Fruit fly (Drosophila melanogaster): ENCODE data around the gene ttk.
A peak's percentile ranks its signal among the peaks of the same experiment; 100 is the strongest.

ttk gene

dm6 chr3R:31747429-31748048 lies 33.9 kb downstream of the ttk start, which contains the start of the genes nero and CG1910 (continued):
- TF ChIP-seq maf-S (GFP tag; optimal IDR thresholded peaks at IDR 0.05) (peak; percentile 33), TFAM (GFP tag; optimal IDR thresholded peaks at IDR 0.05) (no peak), Myb (GFP tag; optimal IDR thresholded peaks at IDR 0.05) (peak; percentile 71), CG2678 (tag; optimal IDR thresholded peaks at IDR 0.05) (peak; percentile 11), Max (GFP tag; optimal IDR thresholded peaks at IDR 0.05) (peak; percentile 51), B-H2 (GFP tag; optimal IDR thresholded peaks at IDR 0.05) (peak; percentile 27), HmgZ (tag; optimal IDR thresholded peaks at IDR 0.05) (peak; percentile 77), MESR4 (GFP tag; optimal IDR thresholded peaks at IDR 0.05) (peak; percentile 77), CG33213 (GFP tag; optimal IDR thresholded peaks at IDR 0.05) (peak; percentile 42), CG30403 (GFP tag; optimal IDR thresholded peaks at IDR 0.05) (peak; percentile 9), Trl (optimal IDR thresholded peaks at IDR 0.05) (no peak), Trl (GFP tag; optimal IDR thresholded peaks at IDR 0.05) (peak; percentile 19), CTCF (GFP tag; optimal IDR thresholded peaks at IDR 0.05) (peak; percentile 39), crp (GFP tag; optimal IDR thresholded peaks at IDR 0.05) (peak in 1 of 2 experiments; percentile 13), grau (tag; optimal IDR thresholded peaks at IDR 0.05) (peak; percentile 34), zen (tag; optimal IDR thresholded peaks at IDR 0.05) (peak; percentile 37), sens (GFP tag) (peak; percentile 65), al (GFP tag; IDR thresholded peaks at IDR 0.05) (no peak), dm (GFP tag; optimal IDR thresholded peaks at IDR 0.05) (peak; percentile 93), CG18599 (GFP tag; optimal IDR thresholded peaks at IDR 0.05) (peak; percentile 20), CG4617 (GFP tag; optimal IDR thresholded peaks at IDR 0.05; ENCODE audit: borderline replicate concordance) (peak; percentile 55), pfk (GFP tag; optimal IDR thresholded peaks at IDR 0.05) (peak; percentile 40), sug (tag; optimal IDR thresholded peaks at IDR 0.05) (peak; percentile 53), nerfin-1 (tag; optimal IDR thresholded peaks at IDR 0.05) (peak; percentile 25), CG3995 (GFP tag; optimal IDR thresholded peaks at IDR 0.05) (peak; percentile 94), CG15601 (tag; optimal IDR thresholded peaks at IDR 0.05) (peak; percentile 37), CG10543 (GFP tag; optimal IDR thresholded peaks at IDR 0.05) (peak; percentile 21), CG8290 (GFP tag; optimal IDR thresholded peaks at IDR 0.05) (peak; percentile 15), CG8290 (tag; optimal IDR thresholded peaks at IDR 0.05) (peak in 1 of 2 experiments; percentile 77), CG10267 (tag; optimal IDR thresholded peaks at IDR 0.05) (peak; percentile 85), bigmax (GFP tag; optimal IDR thresholded peaks at IDR 0.05) (peak; percentile 60), Ets97D (GFP tag; optimal IDR thresholded peaks at IDR 0.05) (peak; percentile 28), CG14710 (tag; optimal IDR thresholded peaks at IDR 0.05) (peak; percentile 43), Mad (GFP tag; optimal IDR thresholded peaks at IDR 0.05) (no peak), kay (GFP tag; optimal IDR thresholded peaks at IDR 0.05) (peak; percentile 23), CG2116 (GFP tag; optimal IDR thresholded peaks at IDR 0.05) (peak; percentile 63), CG7987 (GFP tag; optimal IDR thresholded peaks at IDR 0.05) (peak; percentile 19), CG12299 (tag; optimal IDR thresholded peaks at IDR 0.05) (peak; percentile 42), CG1233 (GFP tag; optimal IDR thresholded peaks at IDR 0.05) (peak; percentile 29), CG17829 (tag; optimal IDR thresholded peaks at IDR 0.05) (peak; percentile 27), CG15479 (GFP tag; optimal IDR thresholded peaks at IDR 0.05) (peak; percentile 84), CG2120 (GFP tag; optimal IDR thresholded peaks at IDR 0.05) (peak; percentile 6), CG1832 (GFP tag; optimal IDR thresholded peaks at IDR 0.05) (no peak), ttk (GFP tag; IDR thresholded peaks at IDR 0.05) (no peak), Sry-β (GFP tag; optimal IDR thresholded peaks at IDR 0.05) (peak; percentile 84)

Measured in whole organism, embryonic.